Worm (Caenorhabditis elegans): ENCODE measurements around the gene elmd-1.

- TF ChIP-seq snpc-4 (tag; optimal IDR thresholded peaks at IDR 0.05) (no peak), lin-15B (tag; optimal IDR thresholded peaks at IDR 0.05) (no peak), nhr-90 (tag; optimal IDR thresholded peaks at IDR 0.05; ENCODE audit: poor library complexity) (no peak), mep-1 (tag; optimal IDR thresholded peaks at IDR 0.05) (no peak), ceh-82 (tag; optimal IDR thresholded peaks at IDR 0.05) (no peak), mdl-1 (tag; optimal IDR thresholded peaks at IDR 0.05) (no peak)
Measured at ce11 chrIII:3349061-3349460, 40.7 kb upstream of the elmd-1 start.
